Worm (Caenorhabditis elegans) whole organism, midembryonic: ENCODE data around the gene nhr-272.

Experiments
- T22C8.4 ChIP-seq: fragments of 200-800 bp; sonication (Bioruptor generic); IDR thresholded peaks from 2 replicates; pipeline ENCODE4 v1.3.6; 2022; ENCODE audit warnings: missing genetic modification characterization, missing compliant biosample characterization
- cog-1 ChIP-seq: sonication (generic microtip); optimal IDR thresholded peaks from 2 replicates; lab custom pipeline; 2016; ENCODE audit warnings: missing genetic modification characterization, missing compliant biosample characterization
- flt-1 ChIP-seq: fragments of 200-800 bp; sonication (Bioruptor generic); IDR thresholded peaks from 2 replicates; pipeline ENCODE4 v1.3.6; 2022; ENCODE audit warnings: missing genetic modification characterization, missing compliant biosample characterization
- klf-2 ChIP-seq: fragments of 200-800 bp; sonication (Bioruptor generic); conservative IDR thresholded peaks from 2 replicates; pipeline ENCODE4 v1.3.6; 2022; ENCODE audit warnings: missing genetic modification reagents, missing genetic modification characterization, missing compliant biosample characterization
- med-1 ChIP-seq: sonication (generic microtip); optimal IDR thresholded peaks from 2 replicates; lab custom pipeline; 2017; ENCODE audit warnings: missing genetic modification characterization, mild to moderate bottlenecking, missing compliant biosample characterization, antibody characterized with exemption, missing genetic modification reagents; ENCODE audit not compliant: insufficient read depth
- ref-1 ChIP-seq: fragments of 200-800 bp; sonication (Bioruptor generic); conservative IDR thresholded peaks from 2 replicates; pipeline ENCODE4 v1.3.6; 2022; ENCODE audit warnings: missing genetic modification reagents, missing genetic modification characterization, missing compliant biosample characterization
- tab-1 ChIP-seq: fragments of 200-800 bp; sonication (Bioruptor generic); IDR thresholded peaks from 2 replicates; pipeline ENCODE4 v1.3.6; 2022; ENCODE audit warnings: missing genetic modification characterization, missing compliant biosample characterization
- ztf-23 ChIP-seq: fragments of 200-800 bp; sonication (Bioruptor generic); IDR thresholded peaks from 2 replicates; pipeline ENCODE4 v1.3.6; 2022; ENCODE audit warnings: missing genetic modification reagents, missing genetic modification characterization, missing compliant biosample characterization
- ztf-29 ChIP-seq: fragments of 200-800 bp; sonication (Bioruptor generic); IDR thresholded peaks from 2 replicates; pipeline ENCODE4 v1.3.6; 2022; ENCODE audit warnings: missing genetic modification reagents, missing genetic modification characterization, missing compliant biosample characterization

The nhr-272 gene

DNA sequence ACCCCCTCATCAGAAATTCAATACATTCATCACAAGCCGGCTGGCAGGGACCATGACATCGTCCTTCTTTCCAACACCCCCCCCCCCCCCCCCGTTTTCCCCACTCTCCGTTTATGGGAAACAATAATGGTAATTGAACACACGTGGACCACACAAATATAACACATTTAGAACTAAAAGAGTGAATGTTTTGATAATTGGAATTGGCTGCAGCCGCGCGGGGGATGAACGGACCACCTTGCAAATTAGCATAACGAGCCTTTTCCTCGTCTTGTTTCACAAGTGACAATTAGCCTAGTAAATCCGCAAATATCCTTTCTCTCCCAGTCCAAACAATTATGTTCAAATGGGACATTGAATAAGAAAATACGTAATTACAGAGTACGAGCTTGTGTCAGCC lies 16.0 kb downstream of the nhr-272 start:
- TF ChIP-seq klf-2 (GFP tag; lab: Robert Waterston, UW) (no peak), ztf-23 (GFP tag; lab: Robert Waterston, UW) (no peak), flt-1 (GFP tag; lab: Robert Waterston, UW) (no peak), ref-1 (GFP tag; lab: Robert Waterston, UW) (no peak), T22C8.4 (GFP tag; lab: Robert Waterston, UW) (no peak), tab-1 (GFP tag; lab: Robert Waterston, UW) (no peak), med-1 (GFP tag; lab: Kevin White, UChicago) (no peak)

ce11 chrX:12687482-12687881 lies 17.1 kb downstream of the nhr-272 start:
- TF ChIP-seq T22C8.4 (GFP tag; lab: Robert Waterston, UW) (no peak), ztf-23 (GFP tag; lab: Robert Waterston, UW) (no peak), flt-1 (GFP tag; lab: Robert Waterston, UW) (no peak), ztf-29 (GFP tag; lab: Robert Waterston, UW) (no peak), klf-2 (GFP tag; lab: Robert Waterston, UW) (no peak)

ce11 chrX:12679603-12680002 lies 25.0 kb downstream of the nhr-272 start:
- TF ChIP-seq tab-1 (GFP tag; lab: Robert Waterston, UW), result no peak
- TF ChIP-seq ztf-23 (GFP tag; lab: Robert Waterston, UW), result no peak
- no peak for TF ChIP-seq T22C8.4 (GFP tag; lab: Robert Waterston, UW)
- TF ChIP-seq cog-1 (tag; lab: Kevin White, UChicago), result no peak
- no peak for TF ChIP-seq flt-1 (GFP tag; lab: Robert Waterston, UW)
- TF ChIP-seq ztf-29 (GFP tag; lab: Robert Waterston, UW), result no peak
- no peak for TF ChIP-seq klf-2 (GFP tag; lab: Robert Waterston, UW)
- TF ChIP-seq med-1 (GFP tag; lab: Kevin White, UChicago), result no peak
- no peak for TF ChIP-seq ref-1 (GFP tag; lab: Robert Waterston, UW)

- no peak for TF ChIP-seq ztf-29 (GFP tag; lab: Robert Waterston, UW)
- no peak for TF ChIP-seq cog-1 (tag; lab: Kevin White, UChicago)
- TF ChIP-seq ztf-23 (GFP tag; lab: Robert Waterston, UW), result no peak
- no peak for TF ChIP-seq flt-1 (GFP tag; lab: Robert Waterston, UW)
- no peak for TF ChIP-seq med-1 (GFP tag; lab: Kevin White, UChicago)
- no peak for TF ChIP-seq klf-2 (GFP tag; lab: Robert Waterston, UW)
- no peak for TF ChIP-seq ref-1 (GFP tag; lab: Robert Waterston, UW)
- TF ChIP-seq T22C8.4 (GFP tag; lab: Robert Waterston, UW), result no peak
- no peak for TF ChIP-seq tab-1 (GFP tag; lab: Robert Waterston, UW)
Measured at ce11 chrX:12678532-12678931, 26.1 kb downstream of the nhr-272 start, which contains the start of gene adt-1. adt-1 (plus strand) TSS chrX:12678832.

DNA sequence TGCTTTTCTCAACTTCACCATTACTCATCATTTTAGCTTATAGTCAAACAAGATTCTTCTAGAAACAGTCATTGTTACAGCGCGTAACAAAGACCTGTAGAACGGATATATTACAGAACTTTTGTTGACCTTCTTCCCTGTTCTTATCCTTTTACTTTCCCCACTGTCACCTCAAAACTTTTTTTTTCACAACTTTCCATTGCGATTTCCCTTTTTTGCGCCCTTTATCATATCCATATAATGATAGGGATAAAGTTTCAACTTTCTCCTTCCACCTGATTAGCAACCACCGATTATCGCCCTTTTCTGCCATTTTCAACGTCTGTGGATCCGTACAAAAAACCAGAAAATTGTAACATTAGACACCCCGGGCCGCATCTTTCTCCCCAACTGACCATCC lies 27.5 kb downstream of the nhr-272 start:
- no peak for TF ChIP-seq tab-1 (GFP tag; lab: Robert Waterston, UW)
- no peak for TF ChIP-seq klf-2 (GFP tag; lab: Robert Waterston, UW)
- TF ChIP-seq ztf-23 (GFP tag; lab: Robert Waterston, UW), result no peak
- no peak for TF ChIP-seq ztf-29 (GFP tag; lab: Robert Waterston, UW)

DNA sequence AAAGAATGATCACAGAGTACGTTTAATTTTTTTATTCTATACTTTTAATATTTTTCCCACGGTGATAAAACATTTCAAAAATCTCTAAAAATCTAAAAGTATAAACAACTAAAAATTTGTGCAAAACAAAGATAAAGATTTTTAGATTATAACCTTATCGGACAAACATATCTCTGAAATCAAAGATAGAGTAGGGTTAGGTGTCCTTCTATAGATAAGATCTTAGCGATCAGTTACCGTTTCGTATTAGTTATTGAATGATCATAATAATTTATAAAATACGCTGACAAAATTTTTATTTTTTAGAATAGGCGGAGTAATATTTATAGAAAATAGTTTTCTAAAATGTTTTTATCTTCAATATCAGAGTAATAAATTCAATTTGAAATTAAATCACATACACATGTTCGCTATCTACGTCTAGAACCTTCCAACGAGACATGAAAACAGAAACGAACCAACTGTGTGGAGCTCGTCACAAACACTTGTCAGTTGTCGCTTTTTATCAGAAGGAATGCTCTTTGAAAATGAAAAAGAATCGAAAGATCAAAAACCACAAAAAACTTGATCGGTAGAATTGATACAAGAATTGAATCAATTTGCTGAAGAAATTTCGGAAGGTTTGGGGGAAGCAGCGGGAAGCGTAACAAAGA lies 32.9 kb downstream of the nhr-272 start:
- TF ChIP-seq flt-1 (GFP tag; lab: Robert Waterston, UW), result no peak
- no peak for TF ChIP-seq tab-1 (GFP tag; lab: Robert Waterston, UW)
- TF ChIP-seq ztf-23 (GFP tag; lab: Robert Waterston, UW), result no peak
- no peak for TF ChIP-seq med-1 (GFP tag; lab: Kevin White, UChicago)
- no peak for TF ChIP-seq ztf-29 (GFP tag; lab: Robert Waterston, UW)
- TF ChIP-seq cog-1 (tag; lab: Kevin White, UChicago), result no peak
- no peak for TF ChIP-seq klf-2 (GFP tag; lab: Robert Waterston, UW)
- TF ChIP-seq ref-1 (GFP tag; lab: Robert Waterston, UW), result no peak
- TF ChIP-seq T22C8.4 (GFP tag; lab: Robert Waterston, UW), result no peak

DNA sequence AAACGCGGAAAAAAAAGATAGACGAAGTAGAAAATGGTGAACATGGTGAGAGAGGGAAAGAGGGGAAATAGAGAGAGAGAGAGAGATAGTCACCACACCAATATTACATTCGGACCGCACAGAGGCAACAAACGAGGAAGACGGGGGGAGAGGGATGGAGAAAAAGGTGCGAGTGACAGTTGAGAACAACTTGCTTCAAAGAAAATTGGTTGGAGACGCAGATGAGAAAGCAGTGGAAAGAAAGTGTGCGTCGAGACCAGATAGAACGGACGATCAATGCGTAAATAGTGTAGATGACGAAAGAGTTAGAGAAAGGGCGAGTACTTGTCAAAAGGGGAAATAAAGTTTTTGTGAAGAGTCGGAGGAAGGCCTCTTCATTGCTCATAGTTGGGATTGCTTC lies 34.2 kb downstream of the nhr-272 start:
- TF ChIP-seq flt-1 (GFP tag; lab: Robert Waterston, UW), result peak; percentile 62
- no peak for TF ChIP-seq ref-1 (GFP tag; lab: Robert Waterston, UW)
- TF ChIP-seq T22C8.4 (GFP tag; lab: Robert Waterston, UW), result no peak
- TF ChIP-seq klf-2 (GFP tag; lab: Robert Waterston, UW), result no peak
- no peak for TF ChIP-seq ztf-23 (GFP tag; lab: Robert Waterston, UW)
- TF ChIP-seq tab-1 (GFP tag; lab: Robert Waterston, UW), result no peak
- no peak for TF ChIP-seq ztf-29 (GFP tag; lab: Robert Waterston, UW)
- TF ChIP-seq cog-1 (tag; lab: Kevin White, UChicago), result peak; percentile 69
- TF ChIP-seq med-1 (GFP tag; lab: Kevin White, UChicago), result no peak

- TF ChIP-seq klf-2 (GFP tag; lab: Robert Waterston, UW) (no peak), ref-1 (GFP tag; lab: Robert Waterston, UW) (no peak), med-1 (GFP tag; lab: Kevin White, UChicago) (no peak), tab-1 (GFP tag; lab: Robert Waterston, UW) (no peak), ztf-23 (GFP tag; lab: Robert Waterston, UW) (no peak), flt-1 (GFP tag; lab: Robert Waterston, UW) (no peak), T22C8.4 (GFP tag; lab: Robert Waterston, UW) (no peak), ztf-29 (GFP tag; lab: Robert Waterston, UW) (no peak)
Measured at ce11 chrX:12668941-12669501, 35.6 kb downstream of the nhr-272 start.
